Worm (Caenorhabditis elegans) whole organism, late embryonic: ENCODE data around the gene gfl-1.

ENCODE experiments used
- C08G9.2 ChIP-seq: sonication (generic microtip); optimal IDR thresholded peaks from 2 replicates; lab custom pipeline; 2016; ENCODE audit warnings: mild to moderate bottlenecking, missing genetic modification characterization, moderate library complexity, missing compliant biosample characterization
- C38D4.7 ChIP-seq: fragments of 200-800 bp; sonication (Bioruptor generic); optimal IDR thresholded peaks from 2 replicates; lab custom pipeline; 2018; ENCODE audit warnings: mild to moderate bottlenecking, missing genetic modification characterization, moderate library complexity, missing compliant biosample characterization
- F13H6.1 ChIP-seq: sonication (generic microtip); optimal IDR thresholded peaks from 2 replicates; lab custom pipeline; 2016; ENCODE audit warnings: missing genetic modification characterization, missing compliant biosample characterization
- K02D7.2 ChIP-seq: sonication (generic microtip); optimal IDR thresholded peaks from 2 replicates; lab custom pipeline; 2017; ENCODE audit warnings: mild to moderate bottlenecking, missing genetic modification characterization, missing compliant biosample characterization
- K09A11.1 ChIP-seq: sonication (generic microtip); optimal IDR thresholded peaks from 2 replicates; lab custom pipeline; 2017; ENCODE audit warnings: antibody characterized with exemption, mild to moderate bottlenecking, missing genetic modification characterization, missing compliant biosample characterization; ENCODE audit not compliant: insufficient read depth
- T23F11.4 ChIP-seq: fragments of 200-800 bp; sonication (Bioruptor generic); optimal IDR thresholded peaks from 2 replicates; lab custom pipeline; 2018; ENCODE audit warnings: mild to moderate bottlenecking, missing genetic modification characterization, missing compliant biosample characterization
- ceh-18 ChIP-seq: sonication (generic microtip); optimal IDR thresholded peaks from 2 replicates; lab custom pipeline; 2016; ENCODE audit warnings: missing genetic modification characterization, missing compliant biosample characterization
- ceh-19 ChIP-seq: fragments of 200-800 bp; sonication (Bioruptor generic); optimal IDR thresholded peaks from 2 replicates; lab custom pipeline; 2018; ENCODE audit warnings: mild to moderate bottlenecking, missing genetic modification characterization, missing compliant biosample characterization
- ceh-24 ChIP-seq: sonication (generic microtip); optimal IDR thresholded peaks from 2 replicates; lab custom pipeline; 2016; ENCODE audit warnings: mild to moderate bottlenecking, missing genetic modification characterization, missing compliant biosample characterization
- ceh-34 ChIP-seq: sonication (generic microtip); optimal IDR thresholded peaks from 2 replicates; lab custom pipeline; 2016; ENCODE audit warnings: mild to moderate bottlenecking, missing genetic modification characterization, missing compliant biosample characterization
- ceh-45 ChIP-seq: fragments of 200-800 bp; sonication (Bioruptor generic); IDR thresholded peaks from 2 replicates; pipeline ENCODE4 v1.3.6; 2022; ENCODE audit warnings: missing genetic modification reagents, missing genetic modification characterization, missing compliant biosample characterization
- ceh-48 ChIP-seq: sonication (generic microtip); optimal IDR thresholded peaks from 2 replicates; lab custom pipeline; 2016; ENCODE audit warnings: missing genetic modification characterization, inconsistent platforms, missing compliant biosample characterization
- ceh-6 ChIP-seq: fragments of 200-800 bp; sonication (Bioruptor generic); optimal IDR thresholded peaks from 2 replicates; lab custom pipeline; 2018; ENCODE audit warnings: mild to moderate bottlenecking, missing genetic modification characterization, missing compliant biosample characterization
- ceh-9 ChIP-seq: sonication (generic microtip); optimal IDR thresholded peaks from 2 replicates; lab custom pipeline; 2016; ENCODE audit warnings: mild to moderate bottlenecking, missing genetic modification characterization, inconsistent platforms, missing compliant biosample characterization
- dmd-4 ChIP-seq: sonication (generic microtip); optimal IDR thresholded peaks from 2 replicates; lab custom pipeline; 2016; ENCODE audit warnings: borderline replicate concordance, missing genetic modification characterization, missing compliant biosample characterization
- elt-2 ChIP-seq: sonication (generic microtip); optimal IDR thresholded peaks from 2 replicates; lab custom pipeline; 2016; ENCODE audit warnings: missing genetic modification reagents, missing genetic modification characterization, missing compliant biosample characterization
- elt-4 ChIP-seq: sonication (generic microtip); optimal IDR thresholded peaks from 2 replicates; lab custom pipeline; 2016; ENCODE audit warnings: missing genetic modification characterization, missing compliant biosample characterization
- ets-4 ChIP-seq: sonication (generic microtip); optimal IDR thresholded peaks from 2 replicates; lab custom pipeline; 2016; ENCODE audit warnings: missing genetic modification characterization, missing compliant biosample characterization
- fax-1 ChIP-seq: sonication (generic microtip); optimal IDR thresholded peaks from 2 replicates; lab custom pipeline; 2016; ENCODE audit warnings: missing genotype, missing genetic modification characterization, missing compliant biosample characterization
- gmeb-2 ChIP-seq: sonication (generic microtip); optimal IDR thresholded peaks from 2 replicates; lab custom pipeline; 2016; ENCODE audit warnings: missing genetic modification characterization, inconsistent platforms, missing compliant biosample characterization
- hlh-30 ChIP-seq: sonication (generic microtip); optimal IDR thresholded peaks from 2 replicates; lab custom pipeline; 2017; ENCODE audit warnings: antibody characterized with exemption, missing genetic modification characterization, missing compliant biosample characterization; ENCODE audit not compliant: insufficient read depth
- hlh-6 ChIP-seq: sonication (generic microtip); optimal IDR thresholded peaks from 2 replicates; lab custom pipeline; 2016; ENCODE audit warnings: missing genotype, missing genetic modification characterization, missing compliant biosample characterization
- hlh-8 ChIP-seq: sonication (generic microtip); optimal IDR thresholded peaks from 2 replicates; lab custom pipeline; 2016; ENCODE audit warnings: missing genotype, missing genetic modification characterization, missing compliant biosample characterization
- lim-6 ChIP-seq: sonication (generic microtip); optimal IDR thresholded peaks from 2 replicates; lab custom pipeline; 2016; ENCODE audit warnings: missing genetic modification characterization, missing compliant biosample characterization
- lin-11 ChIP-seq: fragments of 200-800 bp; sonication (Bioruptor generic); optimal IDR thresholded peaks from 2 replicates; lab custom pipeline; 2018; ENCODE audit warnings: mild to moderate bottlenecking, missing genetic modification characterization, missing compliant biosample characterization
- madf-2 ChIP-seq: sonication (generic microtip); optimal IDR thresholded peaks from 2 replicates; lab custom pipeline; 2017; ENCODE audit warnings: missing genetic modification characterization, missing compliant biosample characterization
- mec-3 ChIP-seq: sonication (generic microtip); optimal IDR thresholded peaks from 2 replicates; lab custom pipeline; 2016; ENCODE audit warnings: borderline replicate concordance, missing genetic modification characterization, missing compliant biosample characterization
- odd-2 ChIP-seq: sonication (generic microtip); optimal IDR thresholded peaks from 2 replicates; lab custom pipeline; 2017; ENCODE audit warnings: antibody characterized with exemption, mild to moderate bottlenecking, missing genetic modification characterization, missing compliant biosample characterization
- pag-3 ChIP-seq: sonication (generic microtip); optimal IDR thresholded peaks from 2 replicates; lab custom pipeline; 2016; ENCODE audit warnings: missing compliant biosample characterization, missing genetic modification characterization, borderline replicate concordance
- pax-1 ChIP-seq: fragments of 150-350 bp; optimal IDR thresholded peaks from 2 replicates; lab custom pipeline; 2014; ENCODE audit warnings: missing biosample characterization, missing genetic modification characterization
- pha-4 ChIP-seq: fragments of 150-350 bp; optimal IDR thresholded peaks from 2 replicates; lab custom pipeline; 2018; ENCODE audit warnings: missing biosample characterization, missing genetic modification reagents, missing genetic modification characterization
- pros-1 ChIP-seq: fragments of 150-350 bp; optimal IDR thresholded peaks from 2 replicates; lab custom pipeline; 2014; ENCODE audit warnings: missing biosample characterization, missing genetic modification reagents, missing genetic modification characterization
- ref-2 ChIP-seq: sonication (generic microtip); optimal IDR thresholded peaks from 2 replicates; lab custom pipeline; 2016; ENCODE audit warnings: missing genetic modification characterization, missing compliant biosample characterization
- rnt-1 ChIP-seq: sonication (generic microtip); optimal IDR thresholded peaks from 2 replicates; lab custom pipeline; 2016; ENCODE audit warnings: missing genetic modification characterization, missing compliant biosample characterization
- sdc-2 ChIP-seq: sonication (generic microtip); optimal IDR thresholded peaks from 2 replicates; lab custom pipeline; 2016; ENCODE audit warnings: missing genotype, missing genetic modification characterization, missing compliant biosample characterization
- sox-2 ChIP-seq: fragments of 200-800 bp; sonication (Bioruptor generic); IDR thresholded peaks from 2 replicates; pipeline ENCODE4 v1.3.6; 2022; ENCODE audit warnings: missing genetic modification reagents, missing genetic modification characterization, missing compliant biosample characterization
- sox-4 ChIP-seq: sonication (generic microtip); optimal IDR thresholded peaks from 2 replicates; lab custom pipeline; 2017; ENCODE audit warnings: mild to moderate bottlenecking, missing genetic modification characterization, inconsistent platforms, missing compliant biosample characterization
- syd-9 ChIP-seq: sonication (generic microtip); optimal IDR thresholded peaks from 2 replicates; lab custom pipeline; 2016; ENCODE audit warnings: mild to moderate bottlenecking, missing genetic modification characterization, moderate library complexity, missing compliant biosample characterization
- tbx-7 ChIP-seq: sonication (generic microtip); optimal IDR thresholded peaks from 2 replicates; lab custom pipeline; 2016; ENCODE audit warnings: missing genotype, missing genetic modification characterization, missing compliant biosample characterization
- ttx-3 ChIP-seq: sonication (generic microtip); optimal IDR thresholded peaks from 2 replicates; lab custom pipeline; 2016; ENCODE audit warnings: missing genetic modification reagents, missing genetic modification characterization, missing compliant biosample characterization
- unc-3 ChIP-seq, 2 experiments: fragments of 200-800 bp in 1 of 2; sonication (Bioruptor generic) in 1 of 2; sonication (generic microtip) in 1 of 2; conservative IDR thresholded peaks in 1 of 2; optimal IDR thresholded peaks in 1 of 2; 2 replicates each; pipeline versions ENCODE4 v1.3.6 to Lab custom; 2016 to 2022; ENCODE audit warnings: missing compliant biosample characterization in 2 of 2, missing genetic modification characterization in 2 of 2, missing genetic modification reagents in 1 of 2

gfl-1 gene

ce11 chrIV:11551813-11552212 lies 30.7 kb downstream of the gfl-1 start, which contains the start of gene col-128:
col-128 (minus strand) TSS chrIV:11551960.
- TF ChIP-seq fax-1 (no peak), ceh-24 (tag; lab: Kevin White, UChicago) (no peak), ceh-18 (tag; lab: Kevin White, UChicago) (no peak), sdc-2 (tag; lab: Kevin White, UChicago) (no peak), elt-4 (tag; lab: Kevin White, UChicago) (no peak), ref-2 (no peak), madf-2 (tag; lab: Kevin White, UChicago) (no peak), mec-3 (tag; lab: Kevin White, UChicago) (no peak), odd-2 (tag; lab: Kevin White, UChicago) (no peak), pha-4 (no peak), T23F11.4 (GFP tag; lab: Kevin White, UChicago) (no peak), pax-1 (tag; lab: Kevin White, UChicago) (no peak), ceh-6 (GFP tag; lab: Kevin White, UChicago) (no peak)

DNA sequence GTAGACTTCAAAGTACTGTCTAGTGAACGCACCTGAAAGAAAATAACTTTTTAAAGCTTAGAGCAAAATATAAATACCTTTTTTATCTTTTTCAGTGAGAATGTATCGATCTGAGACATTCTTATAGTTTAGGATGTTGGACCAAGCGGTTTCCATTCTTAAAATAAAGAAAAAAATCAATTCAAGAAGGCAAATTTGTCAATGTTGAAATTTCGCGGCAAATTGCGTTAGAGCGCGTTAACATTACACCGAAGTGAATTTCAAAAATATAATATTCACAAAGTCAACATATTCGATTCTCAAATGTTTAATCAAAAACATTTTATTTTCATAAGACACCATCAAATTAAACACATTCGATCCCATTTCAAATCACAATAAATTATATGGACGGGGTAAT lies 40.6 kb downstream of the gfl-1 start, which contains the start of gene F12F6.7:
Gene F12F6.7 (minus strand): TSS at position 157 of the 400 bp plus-strand sequence.
- TF ChIP-seq hlh-30 (tag; lab: Kevin White, UChicago) = no peak
- TF ChIP-seq, all 69 proteins: peak for 0

DNA sequence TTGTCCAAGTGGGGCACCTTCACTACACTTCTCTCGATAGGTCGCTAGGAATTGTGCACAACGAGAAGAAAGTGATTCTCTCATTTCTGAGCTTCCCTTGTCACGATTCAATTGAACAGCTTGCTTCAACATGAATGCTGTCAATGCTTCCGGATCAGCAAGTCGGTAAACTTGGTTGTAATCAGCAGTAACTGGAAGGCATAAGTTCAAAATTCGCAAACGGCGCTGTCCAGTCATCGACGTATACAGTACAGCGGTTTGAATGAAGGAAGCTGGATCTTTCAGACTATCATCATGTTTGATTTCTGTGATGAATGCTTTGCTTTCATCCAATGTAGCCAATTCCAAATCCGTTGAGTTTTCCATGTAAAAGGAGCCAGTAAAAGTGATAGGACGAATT lies 42.0 kb downstream of the gfl-1 start:
- TF ChIP-seq C08G9.2 (tag; lab: Kevin White, UChicago) = no peak

- TF ChIP-seq elt-4 (tag; lab: Kevin White, UChicago) = peak; percentile 87
- TF ChIP-seq mec-3 (tag; lab: Kevin White, UChicago) = peak; percentile 63
- TF ChIP-seq C08G9.2 (tag; lab: Kevin White, UChicago) = peak; percentile 23
- no peak for TF ChIP-seq madf-2 (tag; lab: Kevin White, UChicago)
These were observed 43.9 kb downstream of the gfl-1 start for ce11 chrIV:11565022-11565421.

DNA sequence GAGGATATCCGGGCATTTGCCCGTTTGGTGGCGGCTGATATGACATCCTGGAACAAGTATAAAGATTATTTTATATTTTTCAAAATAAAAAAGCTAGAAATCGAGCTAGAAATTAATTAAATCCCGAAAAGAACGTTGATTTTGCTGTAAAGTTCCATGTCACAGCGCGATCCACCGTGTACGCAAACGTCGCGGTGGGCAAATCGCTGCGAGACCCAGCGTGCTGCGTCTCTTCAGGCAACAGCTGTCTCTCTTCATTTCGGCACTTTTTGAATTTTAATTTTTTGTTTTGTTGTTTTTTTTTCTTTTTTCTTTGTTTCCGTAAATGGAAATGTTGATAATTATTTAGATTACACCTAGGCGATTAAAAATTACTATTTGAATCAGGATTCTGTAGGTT lies 45.1 kb downstream of the gfl-1 start, which contains the start of gene sec-24.1:
Gene sec-24.1 (minus strand): TSS at position 49 of the 400 bp plus-strand sequence.
- TF ChIP-seq lin-11 (tag; lab: Kevin White, UChicago) (no peak), pha-4 (no peak), ref-2 (no peak), pax-1 (tag; lab: Kevin White, UChicago) (peak; percentile 13), ceh-48 (tag; lab: Kevin White, UChicago) (no peak), rnt-1 (tag; lab: Kevin White, UChicago) (peak; percentile 7), syd-9 (tag; lab: Kevin White, UChicago) (no peak), tbx-7 (tag; lab: Kevin White, UChicago) (no peak), sox-2 (GFP tag; lab: Robert Waterston, UW) (no peak), K09A11.1 (tag; lab: Kevin White, UChicago) (peak; percentile 59), ceh-9 (tag; lab: Kevin White, UChicago) (no peak), C38D4.7 (GFP tag; lab: Kevin White, UChicago) (no peak), F13H6.1 (tag; lab: Kevin White, UChicago) (no peak), unc-3 (GFP tag; conservative IDR thresholded peaks at IDR 0.05; lab: Robert Waterston, UW) (no peak), unc-3 (tag; optimal IDR thresholded peaks at IDR 0.05; lab: Kevin White, UChicago) (no peak), ceh-34 (tag; lab: Kevin White, UChicago) (no peak), elt-2 (tag; lab: Kevin White, UChicago) (no peak), dmd-4 (no peak), hlh-6 (tag; lab: Kevin White, UChicago) (no peak), ets-4 (peak; percentile 17), pros-1 (tag; lab: Kevin White, UChicago) (no peak), K02D7.2 (no peak), ceh-45 (GFP tag; lab: Robert Waterston, UW) (no peak), sox-4 (tag; lab: Kevin White, UChicago) (no peak), T23F11.4 (GFP tag; lab: Kevin White, UChicago) (no peak), odd-2 (tag; lab: Kevin White, UChicago) (no peak), pag-3 (tag; lab: Kevin White, UChicago) (no peak), gmeb-2 (no peak), ttx-3 (tag; lab: Kevin White, UChicago) (no peak), hlh-8 (tag; lab: Kevin White, UChicago) (no peak), lim-6 (tag; lab: Kevin White, UChicago) (no peak), ceh-19 (GFP tag; lab: Kevin White, UChicago) (no peak), ceh-24 (tag; lab: Kevin White, UChicago) (no peak), sdc-2 (tag; lab: Kevin White, UChicago) (no peak), ceh-18 (tag; lab: Kevin White, UChicago) (peak; percentile 18)
